Worm (Caenorhabditis elegans) whole organism, late embryonic: ENCODE results near the gene B0244.6.

Experiments used
- C38D4.7 ChIP-seq: fragments of 200-800 bp; sonication (Bioruptor generic); optimal IDR thresholded peaks from 2 replicates; lab custom pipeline; 2018; ENCODE audit warnings: mild to moderate bottlenecking, missing genetic modification characterization, moderate library complexity, missing compliant biosample characterization
- F13H6.1 ChIP-seq: sonication (generic microtip); optimal IDR thresholded peaks from 2 replicates; lab custom pipeline; 2016; ENCODE audit warnings: missing genetic modification characterization, missing compliant biosample characterization
- ama-1 ChIP-seq: fragments of 150-350 bp; optimal IDR thresholded peaks from 2 replicates; lab custom pipeline; 2014
- ceh-14 ChIP-seq: sonication (generic microtip); optimal IDR thresholded peaks from 2 replicates; lab custom pipeline; 2016; ENCODE audit warnings: missing genotype, missing genetic modification characterization, missing compliant biosample characterization
- ceh-19 ChIP-seq: fragments of 200-800 bp; sonication (Bioruptor generic); optimal IDR thresholded peaks from 2 replicates; lab custom pipeline; 2018; ENCODE audit warnings: mild to moderate bottlenecking, missing genetic modification characterization, missing compliant biosample characterization
- ceh-2 ChIP-seq: sonication (generic microtip); optimal IDR thresholded peaks from 2 replicates; lab custom pipeline; 2016; ENCODE audit warnings: missing genotype, missing genetic modification characterization, missing compliant biosample characterization
- ceh-22 ChIP-seq: sonication (generic microtip); optimal IDR thresholded peaks from 2 replicates; lab custom pipeline; 2017; ENCODE audit warnings: missing biosample characterization, missing genetic modification characterization
- ceh-30 ChIP-seq: fragments of 150-350 bp; optimal IDR thresholded peaks from 2 replicates; lab custom pipeline; 2014; ENCODE audit warnings: missing biosample characterization, missing genetic modification characterization
- ceh-34 ChIP-seq: sonication (generic microtip); optimal IDR thresholded peaks from 2 replicates; lab custom pipeline; 2016; ENCODE audit warnings: mild to moderate bottlenecking, missing genetic modification characterization, missing compliant biosample characterization
- ceh-48 ChIP-seq: sonication (generic microtip); optimal IDR thresholded peaks from 2 replicates; lab custom pipeline; 2016; ENCODE audit warnings: missing genetic modification characterization, inconsistent platforms, missing compliant biosample characterization
- ceh-6 ChIP-seq: fragments of 200-800 bp; sonication (Bioruptor generic); optimal IDR thresholded peaks from 2 replicates; lab custom pipeline; 2018; ENCODE audit warnings: mild to moderate bottlenecking, missing genetic modification characterization, missing compliant biosample characterization
- elt-2 ChIP-seq: sonication (generic microtip); optimal IDR thresholded peaks from 2 replicates; lab custom pipeline; 2016; ENCODE audit warnings: missing genetic modification reagents, missing genetic modification characterization, missing compliant biosample characterization
- ets-4 ChIP-seq: sonication (generic microtip); optimal IDR thresholded peaks from 2 replicates; lab custom pipeline; 2016; ENCODE audit warnings: missing genetic modification characterization, missing compliant biosample characterization
- fax-1 ChIP-seq: sonication (generic microtip); optimal IDR thresholded peaks from 2 replicates; lab custom pipeline; 2016; ENCODE audit warnings: missing genotype, missing genetic modification characterization, missing compliant biosample characterization
- fkh-6 ChIP-seq: sonication (generic microtip); optimal IDR thresholded peaks from 2 replicates; lab custom pipeline; 2016; ENCODE audit warnings: missing genetic modification characterization, missing compliant biosample characterization
- hlh-13 ChIP-seq: fragments of 200-800 bp; sonication (Bioruptor generic); optimal IDR thresholded peaks from 2 replicates; lab custom pipeline; 2018; ENCODE audit warnings: mild to moderate bottlenecking, missing genetic modification characterization, missing compliant biosample characterization
- hlh-6 ChIP-seq: sonication (generic microtip); optimal IDR thresholded peaks from 2 replicates; lab custom pipeline; 2016; ENCODE audit warnings: missing genotype, missing genetic modification characterization, missing compliant biosample characterization
- lim-6 ChIP-seq: sonication (generic microtip); optimal IDR thresholded peaks from 2 replicates; lab custom pipeline; 2016; ENCODE audit warnings: missing genetic modification characterization, missing compliant biosample characterization
- lin-11 ChIP-seq: fragments of 200-800 bp; sonication (Bioruptor generic); optimal IDR thresholded peaks from 2 replicates; lab custom pipeline; 2018; ENCODE audit warnings: mild to moderate bottlenecking, missing genetic modification characterization, missing compliant biosample characterization
- mec-3 ChIP-seq: sonication (generic microtip); optimal IDR thresholded peaks from 2 replicates; lab custom pipeline; 2016; ENCODE audit warnings: borderline replicate concordance, missing genetic modification characterization, missing compliant biosample characterization
- nfya-1 ChIP-seq: sonication (generic microtip); optimal IDR thresholded peaks from 2 replicates; lab custom pipeline; 2017; ENCODE audit warnings: missing genetic modification characterization, mild to moderate bottlenecking, missing compliant biosample characterization, antibody characterized with exemption, moderate library complexity
- nhr-11 ChIP-seq: fragments of 150-350 bp; optimal IDR thresholded peaks from 2 replicates; lab custom pipeline; 2014; ENCODE audit warnings: missing biosample characterization, missing genetic modification characterization
- odd-2 ChIP-seq: sonication (generic microtip); optimal IDR thresholded peaks from 2 replicates; lab custom pipeline; 2017; ENCODE audit warnings: antibody characterized with exemption, mild to moderate bottlenecking, missing genetic modification characterization, missing compliant biosample characterization
- pag-3 ChIP-seq: sonication (generic microtip); optimal IDR thresholded peaks from 2 replicates; lab custom pipeline; 2016; ENCODE audit warnings: missing compliant biosample characterization, missing genetic modification characterization, borderline replicate concordance
- pax-1 ChIP-seq: fragments of 150-350 bp; optimal IDR thresholded peaks from 2 replicates; lab custom pipeline; 2014; ENCODE audit warnings: missing biosample characterization, missing genetic modification characterization
- pha-4 ChIP-seq: fragments of 150-350 bp; optimal IDR thresholded peaks from 2 replicates; lab custom pipeline; 2018; ENCODE audit warnings: missing biosample characterization, missing genetic modification reagents, missing genetic modification characterization
- pqm-1 ChIP-seq: sonication (generic microtip); optimal IDR thresholded peaks from 2 replicates; lab custom pipeline; 2016; ENCODE audit warnings: missing genetic modification characterization, missing compliant biosample characterization
- ref-2 ChIP-seq: sonication (generic microtip); optimal IDR thresholded peaks from 2 replicates; lab custom pipeline; 2016; ENCODE audit warnings: missing genetic modification characterization, missing compliant biosample characterization
- sdc-2 ChIP-seq: sonication (generic microtip); optimal IDR thresholded peaks from 2 replicates; lab custom pipeline; 2016; ENCODE audit warnings: missing genotype, missing genetic modification characterization, missing compliant biosample characterization
- sox-4 ChIP-seq: sonication (generic microtip); optimal IDR thresholded peaks from 2 replicates; lab custom pipeline; 2017; ENCODE audit warnings: mild to moderate bottlenecking, missing genetic modification characterization, inconsistent platforms, missing compliant biosample characterization
- unc-3 ChIP-seq, 2 experiments: fragments of 200-800 bp in 1 of 2; sonication (Bioruptor generic) in 1 of 2; sonication (generic microtip) in 1 of 2; conservative IDR thresholded peaks in 1 of 2; optimal IDR thresholded peaks in 1 of 2; 2 replicates each; pipeline versions ENCODE4 v1.3.6 to Lab custom; 2016 to 2022; ENCODE audit warnings: missing compliant biosample characterization in 2 of 2, missing genetic modification characterization in 2 of 2, missing genetic modification reagents in 1 of 2
- unc-42 ChIP-seq: sonication (generic microtip); optimal IDR thresholded peaks from 2 replicates; lab custom pipeline; 2016; ENCODE audit warnings: missing genotype, missing genetic modification characterization, missing compliant biosample characterization
- unc-86 ChIP-seq: sonication (generic microtip); optimal IDR thresholded peaks from 2 replicates; lab custom pipeline; 2016; ENCODE audit warnings: missing genetic modification characterization, missing compliant biosample characterization
- zip-5 ChIP-seq: sonication (generic microtip); optimal IDR thresholded peaks from 2 replicates; lab custom pipeline; 2016; ENCODE audit warnings: missing genetic modification characterization, missing compliant biosample characterization

Gene B0244.6

ce11 chrIII:5707546-5707945 lies 30.3 kb upstream of the B0244.6 start:
- TF ChIP-seq hlh-13 = no peak
- no peak for TF ChIP-seq ceh-14
- TF ChIP-seq ceh-2 (tag; lab: Kevin White, UChicago) = no peak
- TF ChIP-seq lin-11 (tag; lab: Kevin White, UChicago) = no peak
- no peak for TF ChIP-seq ceh-48 (tag; lab: Kevin White, UChicago)
- TF ChIP-seq pax-1 (tag; lab: Kevin White, UChicago) = no peak
- no peak for TF ChIP-seq fax-1 (tag; lab: Kevin White, UChicago)
- no peak for TF ChIP-seq zip-5 (tag; lab: Kevin White, UChicago)
- TF ChIP-seq fkh-6 (tag; lab: Kevin White, UChicago) = no peak

- TF ChIP-seq ceh-19 (peak; percentile 29), unc-42 (tag; lab: Kevin White, UChicago) (no peak), ceh-48 (tag; lab: Kevin White, UChicago) (no peak), ceh-34 (tag; lab: Kevin White, UChicago) (peak; percentile 8)
- TF ChIP-seq, all 69 proteins: peak for 2
Measured at ce11 chrIII:5708024-5708423, 29.8 kb upstream of the B0244.6 start.

- TF ChIP-seq hlh-6 = no peak
- no peak for TF ChIP-seq unc-86 (tag; lab: Kevin White, UChicago)
- no peak for TF ChIP-seq lim-6 (tag; lab: Kevin White, UChicago)
- no peak for TF ChIP-seq odd-2 (tag; lab: Kevin White, UChicago)
- no peak for TF ChIP-seq pag-3 (tag; lab: Kevin White, UChicago)
- TF ChIP-seq F13H6.1 (tag; lab: Kevin White, UChicago) = no peak
- no peak for TF ChIP-seq nfya-1 (tag; lab: Kevin White, UChicago)
- TF ChIP-seq ceh-2 (tag; lab: Kevin White, UChicago) = no peak
- no peak for TF ChIP-seq ceh-19
- TF ChIP-seq ama-1 (lab: Kevin White, UChicago) = no peak
- TF ChIP-seq pha-4 (tag; lab: Kevin White, UChicago) = no peak
- no peak for TF ChIP-seq ceh-22 (tag; lab: Kevin White, UChicago)
- no peak for TF ChIP-seq unc-3 (GFP tag; conservative IDR thresholded peaks at IDR 0.05; lab: Robert Waterston, UW)
- no peak for TF ChIP-seq unc-3 (tag; optimal IDR thresholded peaks at IDR 0.05; lab: Kevin White, UChicago)
- TF ChIP-seq ceh-14 = no peak
- no peak for TF ChIP-seq sdc-2
- TF ChIP-seq C38D4.7 (GFP tag; lab: Kevin White, UChicago) = no peak
- no peak for TF ChIP-seq ceh-30
- TF ChIP-seq mec-3 = no peak
- no peak for TF ChIP-seq pqm-1
Measured at ce11 chrIII:5709224-5709623, 28.6 kb upstream of the B0244.6 start, which contains the start of gene hpo-28. hpo-28 (minus strand) TSS chrIII:5709324.

- TF ChIP-seq ceh-22 (tag; lab: Kevin White, UChicago) (no peak), ref-2 (tag; lab: Kevin White, UChicago) (no peak), sox-4 (no peak), ets-4 (tag; lab: Kevin White, UChicago) (no peak), nhr-11 (tag; lab: Kevin White, UChicago) (no peak), fax-1 (tag; lab: Kevin White, UChicago) (no peak), ceh-6 (no peak)
Measured at ce11 chrIII:5710045-5710444, 27.8 kb upstream of the B0244.6 start, which contains the start of gene B0336.12. B0336.12 (minus strand) TSS chrIII:5710145.

- peak; percentile 70 for TF ChIP-seq ets-4 (tag; lab: Kevin White, UChicago)
- peak; percentile 68 for TF ChIP-seq nfya-1 (tag; lab: Kevin White, UChicago)
- TF ChIP-seq F13H6.1 (tag; lab: Kevin White, UChicago) = no peak
- peak; percentile 42 for TF ChIP-seq elt-2 (tag; lab: Kevin White, UChicago)
- no peak for TF ChIP-seq pax-1 (tag; lab: Kevin White, UChicago)
Measured at ce11 chrIII:5710676-5711075, 27.1 kb upstream of the B0244.6 start.
